Worm (Caenorhabditis elegans) whole organism, young adult: Measurements from ENCODE around the gene tgt-1.

Experiments used
- D2030.7 ChIP-seq: fragments of 200-800 bp; sonication (Bioruptor generic); IDR thresholded peaks from 2 replicates; pipeline ENCODE4 v1.3.6; 2022; ENCODE audit warnings: missing genetic modification reagents, missing genetic modification characterization, missing compliant biosample characterization
- F10E7.11 ChIP-seq: sonication (generic microtip); optimal IDR thresholded peaks from 2 replicates; lab custom pipeline; 2017; ENCODE audit warnings: mild to moderate bottlenecking, missing genetic modification characterization, moderate library complexity, missing compliant biosample characterization
- F22D6.2 ChIP-seq: sonication (generic microtip); optimal IDR thresholded peaks from 2 replicates; lab custom pipeline; 2016; ENCODE audit warnings: mild to moderate bottlenecking, missing genetic modification characterization, missing compliant biosample characterization
- F33H1.4 ChIP-seq: fragments of 200-800 bp; sonication (Bioruptor generic); IDR thresholded peaks from 2 replicates; pipeline ENCODE4 v1.3.6; 2022; ENCODE audit warnings: missing genetic modification reagents, missing genetic modification characterization, missing compliant biosample characterization
- F49E8.2 ChIP-seq: sonication (generic microtip); optimal IDR thresholded peaks from 3 replicates; lab custom pipeline; 2017; ENCODE audit warnings: missing genetic modification characterization, mild to moderate bottlenecking, missing compliant biosample characterization, antibody characterized with exemption, moderate library complexity; ENCODE audit not compliant: insufficient read depth
- K11D2.4 ChIP-seq: fragments of 200-800 bp; sonication (Bioruptor generic); IDR thresholded peaks from 2 replicates; pipeline ENCODE4 v1.3.6; 2022; ENCODE audit warnings: missing genetic modification reagents, missing genetic modification characterization, missing compliant biosample characterization
- Y67H2A.10 ChIP-seq: fragments of 200-800 bp; sonication (Bioruptor generic); conservative IDR thresholded peaks from 2 replicates; pipeline ENCODE4 v1.3.6; 2022; ENCODE audit warnings: missing genetic modification reagents, missing genetic modification characterization, missing compliant biosample characterization
- ama-1 ChIP-seq, 3 experiments: fragments of 150-350 bp in 1 of 3; sonication (generic microtip) in 2 of 3; optimal IDR thresholded peaks; 2 replicates each; lab custom pipeline; 2014 to 2018; ENCODE audit warnings: missing biosample characterization in 2 of 3, missing genetic modification characterization in 2 of 3, missing genetic modification reagents in 2 of 3
- aptf-3 ChIP-seq: fragments of 200-800 bp; sonication (Bioruptor generic); IDR thresholded peaks from 2 replicates; pipeline ENCODE4 v1.3.6; 2022; ENCODE audit warnings: missing genetic modification characterization, missing compliant biosample characterization
- ccch-3 ChIP-seq: fragments of 200-800 bp; sonication (Bioruptor generic); optimal IDR thresholded peaks from 2 replicates; lab custom pipeline; 2018; ENCODE audit warnings: mild to moderate bottlenecking, missing genetic modification characterization, missing compliant biosample characterization
- ceh-27 ChIP-seq: fragments of 200-800 bp; sonication (Bioruptor generic); optimal IDR thresholded peaks from 2 replicates; lab custom pipeline; 2018; ENCODE audit warnings: mild to moderate bottlenecking, missing genetic modification characterization, moderate library complexity, missing compliant biosample characterization
- chd-7 ChIP-seq: sonication (generic microtip); optimal IDR thresholded peaks from 2 replicates; lab custom pipeline; 2016; ENCODE audit warnings: mild to moderate bottlenecking, missing genetic modification characterization, moderate library complexity, missing compliant biosample characterization
- die-1 ChIP-seq: sonication (generic microtip); optimal IDR thresholded peaks from 2 replicates; lab custom pipeline; 2016; ENCODE audit warnings: missing genotype, mild to moderate bottlenecking, missing genetic modification characterization, missing compliant biosample characterization
- dox-1 ChIP-seq: fragments of 200-800 bp; sonication (Bioruptor generic); IDR thresholded peaks from 2 replicates; pipeline ENCODE4 v1.3.6; 2022; ENCODE audit warnings: missing genetic modification reagents, missing genetic modification characterization, missing compliant biosample characterization
- egl-44 ChIP-seq: fragments of 200-800 bp; sonication (Bioruptor generic); IDR thresholded peaks from 2 replicates; pipeline ENCODE4 v1.3.6; 2022; ENCODE audit warnings: missing genetic modification reagents, missing genetic modification characterization, missing compliant biosample characterization
- him-1 ChIP-seq: sonication (generic microtip); optimal IDR thresholded peaks from 2 replicates; lab custom pipeline; 2016; ENCODE audit warnings: missing genotype, missing genetic modification reagents, missing genetic modification characterization, missing compliant biosample characterization
- hmg-1.2 ChIP-seq: fragments of 200-800 bp; sonication (Bioruptor generic); IDR thresholded peaks from 2 replicates; pipeline ENCODE4 v1.3.6; 2022; ENCODE audit warnings: missing genetic modification reagents, missing genetic modification characterization, missing compliant biosample characterization
- hmg-20 ChIP-seq: fragments of 200-800 bp; sonication (Bioruptor generic); IDR thresholded peaks from 2 replicates; pipeline ENCODE4 v1.3.6; 2022; ENCODE audit warnings: missing genetic modification reagents, missing genetic modification characterization, missing compliant biosample characterization
- lag-1 ChIP-seq: fragments of 200-800 bp; sonication (Bioruptor generic); IDR thresholded peaks from 2 replicates; pipeline ENCODE4 v1.3.6; 2022; ENCODE audit warnings: missing genetic modification reagents, missing genetic modification characterization, missing compliant biosample characterization
- let-526 ChIP-seq: fragments of 200-800 bp; sonication (Bioruptor generic); IDR thresholded peaks from 2 replicates; pipeline ENCODE4 v1.3.6; 2022; ENCODE audit warnings: missing genetic modification reagents, missing genetic modification characterization, missing compliant biosample characterization
- lin-54 ChIP-seq: fragments of 200-800 bp; sonication (Bioruptor generic); optimal IDR thresholded peaks from 2 replicates; lab custom pipeline; 2018; ENCODE audit warnings: mild to moderate bottlenecking, missing genetic modification characterization, missing compliant biosample characterization
- mel-28 ChIP-seq: sonication (generic microtip); optimal IDR thresholded peaks from 2 replicates; lab custom pipeline; 2016; ENCODE audit warnings: borderline replicate concordance, mild to moderate bottlenecking, missing genetic modification characterization, missing compliant biosample characterization
- nfya-2 ChIP-seq: fragments of 200-800 bp; sonication (Bioruptor generic); IDR thresholded peaks from 2 replicates; pipeline ENCODE4 v1.3.6; 2022; ENCODE audit warnings: missing genetic modification reagents, missing genetic modification characterization, missing compliant biosample characterization
- nhr-179 ChIP-seq: sonication (generic microtip); optimal IDR thresholded peaks from 2 replicates; lab custom pipeline; 2016; ENCODE audit warnings: mild to moderate bottlenecking, missing genetic modification characterization, missing compliant biosample characterization
- nhr-90 ChIP-seq: sonication (generic microtip); optimal IDR thresholded peaks from 2 replicates; lab custom pipeline; 2016; ENCODE audit warnings: missing genotype, mild to moderate bottlenecking, missing genetic modification characterization, missing compliant biosample characterization
- snpc-3.4 ChIP-seq: sonication (generic microtip); optimal IDR thresholded peaks from 2 replicates; lab custom pipeline; 2017; ENCODE audit warnings: missing genetic modification characterization, mild to moderate bottlenecking, missing compliant biosample characterization, antibody characterized with exemption, moderate library complexity, missing genotype, missing genetic modification reagents
- somi-1 ChIP-seq: fragments of 200-800 bp; sonication (Bioruptor generic); optimal IDR thresholded peaks from 2 replicates; lab custom pipeline; 2018; ENCODE audit warnings: mild to moderate bottlenecking, missing genetic modification characterization, missing compliant biosample characterization
- sptf-2 ChIP-seq: fragments of 200-800 bp; sonication (Bioruptor generic); optimal IDR thresholded peaks from 2 replicates; lab custom pipeline; 2018; ENCODE audit warnings: mild to moderate bottlenecking, missing genetic modification characterization, missing compliant biosample characterization
- unc-130 ChIP-seq: sonication (generic microtip); optimal IDR thresholded peaks from 2 replicates; lab custom pipeline; 2016; ENCODE audit warnings: missing genetic modification reagents, missing genetic modification characterization, missing compliant biosample characterization
- xnd-1 ChIP-seq: sonication (generic microtip); optimal IDR thresholded peaks from 2 replicates; lab custom pipeline; 2016; ENCODE audit warnings: missing genotype, missing genetic modification reagents, missing genetic modification characterization, missing compliant biosample characterization
- zfh-2 ChIP-seq: fragments of 200-800 bp; sonication (Bioruptor generic); conservative IDR thresholded peaks from 2 replicates; pipeline ENCODE4 v1.3.6; 2022; ENCODE audit warnings: missing genetic modification reagents, missing genetic modification characterization, missing compliant biosample characterization
- zim-3 ChIP-seq: sonication (generic microtip); optimal IDR thresholded peaks from 2 replicates; lab custom pipeline; 2017; ENCODE audit warnings: mild to moderate bottlenecking, missing genetic modification characterization, moderate library complexity, missing compliant biosample characterization
- ztf-18 ChIP-seq: sonication (generic microtip); optimal IDR thresholded peaks from 2 replicates; lab custom pipeline; 2016; ENCODE audit warnings: missing genotype, mild to moderate bottlenecking, missing genetic modification characterization, missing compliant biosample characterization
- ztf-3 ChIP-seq: fragments of 200-800 bp; sonication (Bioruptor generic); optimal IDR thresholded peaks from 2 replicates; lab custom pipeline; 2018; ENCODE audit warnings: mild to moderate bottlenecking, missing genetic modification characterization, missing compliant biosample characterization

The tgt-1 gene

DNA sequence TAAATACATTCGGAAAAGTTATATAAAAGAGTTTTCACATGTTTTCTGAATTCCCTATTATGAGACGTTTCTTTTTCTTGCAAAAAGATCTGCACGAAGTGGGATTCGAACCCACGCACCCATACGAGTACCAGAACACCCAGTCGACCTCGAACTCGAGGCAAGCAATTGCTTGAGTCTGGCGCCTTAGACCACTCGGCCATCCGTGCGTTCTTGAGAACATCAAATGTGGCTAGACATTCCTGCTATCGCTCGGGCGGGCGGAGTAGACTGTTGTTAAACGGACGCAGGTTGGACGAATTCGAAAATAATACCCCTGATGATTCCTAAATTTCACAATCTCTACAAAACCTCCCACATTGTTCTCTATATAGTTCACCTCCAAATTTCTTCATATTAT is 31.2 kb downstream of the tgt-1 start (continued):
- TF ChIP-seq F10E7.11 (tag; lab: Kevin White, UChicago) = no peak
- no peak for TF ChIP-seq nhr-179 (tag; lab: Kevin White, UChicago)
- peak; percentile 79; the same call in 1 of the 2 replicates for TF ChIP-seq dox-1 (GFP tag; lab: Robert Waterston, UW)
- TF ChIP-seq ztf-18 (tag; lab: Kevin White, UChicago) = peak; percentile 60
- no peak for TF ChIP-seq mel-28
- peak; percentile 57 for TF ChIP-seq lin-54
- no peak for TF ChIP-seq hmg-20 (GFP tag; lab: Robert Waterston, UW)
- TF ChIP-seq F49E8.2 (tag; lab: Kevin White, UChicago) = peak; percentile 1
- TF ChIP-seq zim-3 (tag; lab: Kevin White, UChicago) = peak; percentile 55
- no peak for TF ChIP-seq lag-1
- TF ChIP-seq nfya-2 (GFP tag; lab: Robert Waterston, UW) = no peak
- TF ChIP-seq zfh-2 (GFP tag; lab: Robert Waterston, UW) = no peak
- TF ChIP-seq F22D6.2 (tag; lab: Kevin White, UChicago) = no peak
- no peak for TF ChIP-seq aptf-3 (GFP tag; lab: Robert Waterston, UW)
- no peak for TF ChIP-seq Y67H2A.10 (GFP tag; lab: Robert Waterston, UW)
- TF ChIP-seq let-526 (GFP tag; lab: Robert Waterston, UW) = 0 out of 2 replicates have a peak, but pooled peaks have one; percentile 33
- TF ChIP-seq ztf-3 (GFP tag; lab: Kevin White, UChicago) = no peak
- peak; percentile 62; the same call in 1 of the 2 replicates for TF ChIP-seq D2030.7 (GFP tag; lab: Robert Waterston, UW)
- TF ChIP-seq die-1 (tag; lab: Kevin White, UChicago) = peak; percentile 63
- no peak for TF ChIP-seq somi-1 (GFP tag; lab: Kevin White, UChicago)
- no peak for TF ChIP-seq snpc-3.4 (tag; lab: Kevin White, UChicago)
- no peak for TF ChIP-seq egl-44 (GFP tag; lab: Robert Waterston, UW)
- TF ChIP-seq ama-1 (optimal IDR thresholded peaks at IDR 0.05; lab: Kevin White, UChicago) = no peak
- TF ChIP-seq ama-1 (GFP tag; optimal IDR thresholded peaks at IDR 0.05; lab: Kevin White, UChicago) = peak in 1 of 2 experiments; percentile 8
- TF ChIP-seq ceh-27 (GFP tag; lab: Kevin White, UChicago) = peak; percentile 58
- TF ChIP-seq F33H1.4 (GFP tag; lab: Robert Waterston, UW) = 0 out of 2 replicates have a peak, but pooled peaks have one; percentile 36
- peak; percentile 71 for TF ChIP-seq hmg-1.2 (GFP tag; lab: Robert Waterston, UW)
- peak; percentile 90 for TF ChIP-seq him-1 (tag; lab: Kevin White, UChicago)

DNA sequence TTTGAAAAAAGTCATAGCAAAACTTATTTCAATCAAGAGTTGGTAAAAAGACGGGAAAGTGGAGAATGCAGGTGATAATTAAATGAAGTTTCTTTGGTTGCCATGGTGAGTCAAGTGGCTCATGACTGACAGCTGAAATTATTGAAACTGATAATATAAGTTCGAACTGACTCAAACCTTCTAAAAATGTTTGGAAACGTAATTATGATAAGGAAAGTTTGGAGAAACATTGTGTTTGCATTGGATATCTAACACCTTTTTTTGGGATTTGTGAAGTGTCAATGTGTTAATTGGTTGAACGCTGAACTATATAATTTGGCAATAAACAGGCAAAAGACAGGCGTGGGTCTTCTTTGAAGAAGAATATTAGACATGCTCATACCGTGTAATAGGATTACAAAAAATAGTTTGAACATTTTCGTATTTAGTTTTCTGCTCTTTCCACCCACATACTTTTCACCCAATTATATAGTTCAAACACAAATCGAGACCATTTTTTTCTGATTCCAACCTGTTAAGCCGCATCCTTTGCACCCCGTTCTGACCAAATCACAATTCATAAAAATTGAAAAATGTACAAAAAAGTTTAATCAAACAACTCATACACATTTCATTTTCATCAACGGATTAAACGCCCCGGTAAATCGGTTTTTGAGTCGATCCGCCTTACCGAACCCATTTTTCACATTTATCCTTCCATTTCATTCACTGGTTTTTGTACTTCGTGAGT is 34.1 kb downstream of the tgt-1 start, which contains the start of the genes srlf-33 and srlf-32:
Gene srlf-33 (minus strand): TSS at position 101 of the 730 bp plus-strand sequence.
Gene srlf-32 (plus strand): TSS at position 680 of the 730 bp plus-strand sequence.
- TF ChIP-seq sptf-2 = no peak
- no peak for TF ChIP-seq nhr-90 (tag; lab: Kevin White, UChicago)
- TF ChIP-seq, all 124 proteins: peak for 0

DNA sequence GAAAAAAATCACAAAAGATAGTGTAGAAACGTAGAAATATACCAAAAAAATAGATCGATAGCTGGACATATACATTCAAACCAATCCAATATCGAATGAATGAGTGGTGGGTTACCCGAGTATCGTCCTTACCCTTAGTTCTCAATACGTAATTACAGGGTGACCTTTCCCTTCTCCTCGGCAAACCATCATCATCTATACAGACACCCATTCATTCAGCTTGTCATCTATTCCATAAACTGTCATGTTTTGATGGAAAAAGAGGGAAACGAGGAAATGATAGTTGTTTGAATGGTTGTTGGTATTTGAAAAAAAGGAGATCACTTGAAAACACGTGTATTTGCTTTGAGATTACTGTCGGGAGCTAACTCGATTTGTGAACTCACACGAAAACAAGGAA is 35.5 kb downstream of the tgt-1 start:
- TF ChIP-seq unc-130 (GFP tag; lab: Kevin White, UChicago) (no peak), aptf-3 (GFP tag; lab: Robert Waterston, UW) (no peak), ccch-3 (GFP tag; lab: Kevin White, UChicago) (no peak), xnd-1 (tag; lab: Kevin White, UChicago) (no peak), nhr-90 (tag; lab: Kevin White, UChicago) (no peak), K11D2.4 (GFP tag; lab: Robert Waterston, UW) (no peak), chd-7 (tag; lab: Kevin White, UChicago) (no peak)
- TF ChIP-seq, all 124 proteins: peak for 0
